Worm (Caenorhabditis elegans) whole organism, L2 larva: ENCODE data around the gene immp-2.

Experiments used
- C34F6.9 ChIP-seq: fragments of 150-350 bp; optimal IDR thresholded peaks from 2 replicates; lab custom pipeline; 2014; ENCODE audit warnings: missing biosample characterization, missing genetic modification characterization
- F13H6.1 ChIP-seq: sonication (generic microtip); optimal IDR thresholded peaks from 2 replicates; lab custom pipeline; 2016; ENCODE audit warnings: missing genetic modification characterization, missing compliant biosample characterization
- R02D3.7 ChIP-seq: fragments of 150-350 bp; optimal IDR thresholded peaks from 2 replicates; lab custom pipeline; 2014; ENCODE audit warnings: missing biosample characterization, missing genetic modification characterization
- Y55F3AM.14 ChIP-seq: fragments of 200-800 bp; sonication (Bioruptor generic); optimal IDR thresholded peaks from 2 replicates; lab custom pipeline; 2018; ENCODE audit warnings: mild to moderate bottlenecking, missing genetic modification characterization, missing compliant biosample characterization
- alr-1 ChIP-seq: fragments of 150-350 bp; optimal IDR thresholded peaks from 2 replicates; lab custom pipeline; 2014; ENCODE audit warnings: missing biosample characterization, missing genetic modification characterization
- aly-2 ChIP-seq: fragments of 150-350 bp; optimal IDR thresholded peaks from 2 replicates; lab custom pipeline; 2014; ENCODE audit warnings: missing biosample characterization, missing genetic modification characterization
- blmp-1 ChIP-seq: sonication (generic microtip); optimal IDR thresholded peaks from 2 replicates; lab custom pipeline; 2017; ENCODE audit warnings: missing genetic modification characterization, mild to moderate bottlenecking, missing compliant biosample characterization, antibody characterized with exemption, moderate library complexity; ENCODE audit not compliant: insufficient read depth
- ceh-16 ChIP-seq: fragments of 150-350 bp; optimal IDR thresholded peaks from 2 replicates; lab custom pipeline; 2014; ENCODE audit warnings: missing biosample characterization, missing genetic modification characterization
- ceh-82 ChIP-seq: fragments of 150-350 bp; optimal IDR thresholded peaks from 2 replicates; lab custom pipeline; 2014; ENCODE audit warnings: missing biosample characterization, missing genetic modification characterization
- crh-2 ChIP-seq: sonication (generic microtip); optimal IDR thresholded peaks from 2 replicates; lab custom pipeline; 2017; ENCODE audit warnings: missing biosample characterization, missing genetic modification characterization
- dmd-4 ChIP-seq: sonication (generic microtip); optimal IDR thresholded peaks from 2 replicates; lab custom pipeline; 2017; ENCODE audit warnings: missing biosample characterization, missing genetic modification characterization
- egl-27 ChIP-seq: sonication (generic microtip); optimal IDR thresholded peaks from 3 replicates; lab custom pipeline; 2017; ENCODE audit warnings: missing biosample characterization, missing genetic modification reagents, missing genetic modification characterization
- elt-1 ChIP-seq: fragments of 150-350 bp; optimal IDR thresholded peaks from 2 replicates; lab custom pipeline; 2014; ENCODE audit warnings: missing biosample characterization, missing genetic modification characterization
- fos-1 ChIP-seq: fragments of 150-350 bp; optimal IDR thresholded peaks from 2 replicates; lab custom pipeline; 2014; ENCODE audit warnings: missing biosample characterization, missing genetic modification characterization
- gmeb-1 ChIP-seq: fragments of 150-350 bp; optimal IDR thresholded peaks from 2 replicates; lab custom pipeline; 2014; ENCODE audit warnings: missing biosample characterization, missing genetic modification characterization
- lin-39 ChIP-seq: fragments of 150-350 bp; optimal IDR thresholded peaks from 2 replicates; lab custom pipeline; 2014; ENCODE audit warnings: missing biosample characterization, missing genetic modification reagents, missing genetic modification characterization
- lsy-2 ChIP-seq, 2 experiments: fragments of 150-350 bp in 1 of 2; sonication (generic microtip) in 1 of 2; optimal IDR thresholded peaks; 2 replicates each; lab custom pipeline; 2014 to 2017; ENCODE audit warnings: missing biosample characterization in 2 of 2, missing genetic modification characterization in 2 of 2
- mab-5 ChIP-seq: fragments of 150-350 bp; optimal IDR thresholded peaks from 2 replicates; lab custom pipeline; 2014; ENCODE audit warnings: missing biosample characterization, missing genetic modification characterization
- mbf-1 ChIP-seq: sonication (generic microtip); optimal IDR thresholded peaks from 2 replicates; lab custom pipeline; 2017; ENCODE audit warnings: missing biosample characterization, missing genetic modification characterization
- mdl-1 ChIP-seq, 2 experiments: fragments of 150-350 bp in 1 of 2; sonication (generic microtip) in 1 of 2; optimal IDR thresholded peaks; 2 replicates each; lab custom pipeline; 2017; ENCODE audit warnings: missing biosample characterization in 2 of 2, missing genetic modification characterization in 2 of 2
- nhr-10 ChIP-seq: sonication (generic microtip); optimal IDR thresholded peaks from 2 replicates; lab custom pipeline; 2017; ENCODE audit warnings: missing biosample characterization, missing genetic modification characterization
- nhr-12 ChIP-seq: fragments of 150-350 bp; optimal IDR thresholded peaks from 2 replicates; lab custom pipeline; 2014; ENCODE audit warnings: missing biosample characterization, missing genetic modification characterization
- nhr-129 ChIP-seq: fragments of 150-350 bp; optimal IDR thresholded peaks from 2 replicates; lab custom pipeline; 2014; ENCODE audit warnings: missing biosample characterization, missing genetic modification characterization
- nhr-21 ChIP-seq: fragments of 150-350 bp; optimal IDR thresholded peaks from 2 replicates; lab custom pipeline; 2014; ENCODE audit warnings: missing biosample characterization, missing genetic modification characterization
- nhr-23 ChIP-seq: fragments of 150-350 bp; optimal IDR thresholded peaks from 2 replicates; lab custom pipeline; 2014; ENCODE audit warnings: missing biosample characterization, missing genetic modification reagents, missing genetic modification characterization
- nhr-237 ChIP-seq: fragments of 150-350 bp; optimal IDR thresholded peaks from 2 replicates; lab custom pipeline; 2014; ENCODE audit warnings: missing biosample characterization, missing genetic modification characterization
- nhr-25 ChIP-seq: fragments of 150-350 bp; sonication (generic microtip); optimal IDR thresholded peaks from 3 replicates; lab custom pipeline; 2014; ENCODE audit warnings: missing biosample characterization, missing genetic modification characterization
- nhr-6 ChIP-seq: fragments of 150-350 bp; optimal IDR thresholded peaks from 2 replicates; lab custom pipeline; 2014; ENCODE audit warnings: missing biosample characterization, missing genetic modification characterization
- nhr-77 ChIP-seq: fragments of 150-350 bp; optimal IDR thresholded peaks from 2 replicates; lab custom pipeline; 2014; ENCODE audit warnings: missing biosample characterization, missing genetic modification characterization
- peb-1 ChIP-seq: fragments of 150-350 bp; optimal IDR thresholded peaks from 2 replicates; lab custom pipeline; 2014; ENCODE audit warnings: missing biosample characterization, missing genetic modification characterization
- skn-1 ChIP-seq: sonication (generic microtip); optimal IDR thresholded peaks from 2 replicates; lab custom pipeline; 2017; ENCODE audit warnings: missing biosample characterization, missing genetic modification characterization
- sma-3 ChIP-seq: sonication (generic microtip); optimal IDR thresholded peaks from 2 replicates; lab custom pipeline; 2016; ENCODE audit warnings: missing genetic modification reagents, missing genetic modification characterization, missing compliant biosample characterization
- sma-9 ChIP-seq, 2 experiments: fragments of 150-350 bp in 1 of 2; sonication (generic microtip) in 1 of 2; optimal IDR thresholded peaks; 2 replicates each; lab custom pipeline; 2014 to 2016; ENCODE audit warnings: missing genetic modification characterization in 2 of 2, mild to moderate bottlenecking in 1 of 2, missing biosample characterization in 1 of 2, missing compliant biosample characterization in 1 of 2, missing genetic modification reagents in 1 of 2, moderate library complexity in 1 of 2
- snpc-4 ChIP-seq: fragments of 150-350 bp; optimal IDR thresholded peaks from 2 replicates; lab custom pipeline; 2014; ENCODE audit warnings: missing biosample characterization, missing genetic modification characterization
- unc-39 ChIP-seq: fragments of 150-350 bp; optimal IDR thresholded peaks from 2 replicates; lab custom pipeline; 2014; ENCODE audit warnings: missing biosample characterization, missing genetic modification characterization
- unc-55 ChIP-seq: fragments of 150-350 bp; sonication (generic microtip); optimal IDR thresholded peaks from 3 replicates; lab custom pipeline; 2014; ENCODE audit warnings: missing biosample characterization, missing genetic modification reagents, missing genetic modification characterization
- unc-62 ChIP-seq: fragments of 150-350 bp; optimal IDR thresholded peaks from 2 replicates; lab custom pipeline; 2014; ENCODE audit warnings: missing biosample characterization, missing genetic modification reagents, missing genetic modification characterization
- ztf-1 ChIP-seq: fragments of 200-800 bp; sonication (Bioruptor generic); conservative IDR thresholded peaks from 2 replicates; pipeline ENCODE4 v1.3.6; 2022; ENCODE audit warnings: missing genetic modification characterization, missing compliant biosample characterization
- ztf-4 ChIP-seq: fragments of 150-350 bp; optimal IDR thresholded peaks from 2 replicates; lab custom pipeline; 2014; ENCODE audit warnings: missing biosample characterization, missing genetic modification characterization

The immp-2 gene

DNA sequence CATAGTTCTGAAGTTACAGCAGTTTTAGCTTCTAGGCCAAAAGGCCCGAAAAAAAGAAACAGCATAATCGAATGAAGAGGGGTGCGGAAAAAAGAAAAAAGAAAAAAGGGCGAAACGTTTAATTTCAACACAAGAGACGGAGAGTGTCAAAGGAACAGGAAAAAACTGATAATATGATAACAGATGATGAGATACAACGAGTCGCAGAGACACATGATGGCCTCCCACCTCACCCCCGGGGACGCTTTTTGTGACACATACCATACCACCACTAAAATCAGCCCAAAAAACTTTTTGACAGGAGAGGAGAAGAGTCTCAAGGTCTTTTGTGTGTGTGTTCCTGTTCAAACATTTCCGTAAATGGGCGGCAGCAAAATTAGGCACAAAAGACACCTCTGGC, 29.4 kb upstream of the immp-2 start:
- TF ChIP-seq lin-39 (tag; lab: Kevin White, UChicago), result no peak
- peak; percentile 52 for TF ChIP-seq crh-2 (tag; lab: Kevin White, UChicago)
- TF ChIP-seq sma-9 (GFP tag; optimal IDR thresholded peaks at IDR 0.05; lab: Kevin White, UChicago), result peak; percentile 3
- TF ChIP-seq sma-9 (tag; optimal IDR thresholded peaks at IDR 0.05; lab: Kevin White, UChicago), result no peak
- no peak for TF ChIP-seq R02D3.7 (tag; lab: Kevin White, UChicago)
- TF ChIP-seq F13H6.1 (tag; lab: Kevin White, UChicago), result no peak
- peak; percentile 5 for TF ChIP-seq C34F6.9 (tag; lab: Kevin White, UChicago)
- no peak for TF ChIP-seq mdl-1 (tag; optimal IDR thresholded peaks at IDR 0.05; lab: Kevin White, UChicago)
- peak; percentile 20 for TF ChIP-seq gmeb-1
- TF ChIP-seq ztf-4 (tag; lab: Kevin White, UChicago), result no peak
- TF ChIP-seq mbf-1 (tag; lab: Kevin White, UChicago), result no peak
- TF ChIP-seq nhr-6 (tag; lab: Kevin White, UChicago), result no peak
- TF ChIP-seq fos-1 (tag; lab: Kevin White, UChicago), result peak; percentile 92
- no peak for TF ChIP-seq ceh-82
- no peak for TF ChIP-seq unc-55 (GFP tag; lab: Kevin White, UChicago)
- no peak for TF ChIP-seq Y55F3AM.14 (GFP tag; lab: Kevin White, UChicago)
- TF ChIP-seq sma-3 (GFP tag; lab: Kevin White, UChicago), result no peak
- TF ChIP-seq unc-62, result no peak
- TF ChIP-seq nhr-12 (tag; lab: Kevin White, UChicago), result no peak
- peak; percentile 19 for TF ChIP-seq nhr-25 (tag; lab: Kevin White, UChicago)
- TF ChIP-seq mab-5, result no peak
- no peak for TF ChIP-seq nhr-21 (tag; lab: Kevin White, UChicago)
- TF ChIP-seq dmd-4 (tag; lab: Kevin White, UChicago), result no peak
- TF ChIP-seq skn-1, result no peak

DNA sequence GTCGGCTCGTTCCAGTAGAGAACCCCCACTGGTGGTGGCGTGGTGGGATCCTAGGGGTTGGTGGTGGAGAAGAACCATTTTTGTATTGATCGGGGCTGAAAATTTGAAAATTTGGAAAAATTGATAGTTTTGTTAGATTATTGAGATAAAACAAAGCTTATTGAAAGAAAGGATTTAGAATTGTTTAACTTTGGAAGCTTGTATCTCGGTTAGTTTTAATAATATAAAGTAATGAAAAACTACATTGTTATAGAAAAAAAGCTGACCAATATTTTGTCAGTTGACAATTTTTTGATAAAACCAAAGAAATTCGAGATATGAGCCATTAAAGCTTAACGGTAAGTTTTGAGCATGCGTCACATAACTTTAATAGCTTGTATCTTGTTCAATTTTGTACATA, 24.3 kb upstream of the immp-2 start, which contains the start of gene abhd-14:
Gene abhd-14 (minus strand): TSS at position 101 of the 400 bp plus-strand sequence.
- no peak for TF ChIP-seq mab-5

DNA sequence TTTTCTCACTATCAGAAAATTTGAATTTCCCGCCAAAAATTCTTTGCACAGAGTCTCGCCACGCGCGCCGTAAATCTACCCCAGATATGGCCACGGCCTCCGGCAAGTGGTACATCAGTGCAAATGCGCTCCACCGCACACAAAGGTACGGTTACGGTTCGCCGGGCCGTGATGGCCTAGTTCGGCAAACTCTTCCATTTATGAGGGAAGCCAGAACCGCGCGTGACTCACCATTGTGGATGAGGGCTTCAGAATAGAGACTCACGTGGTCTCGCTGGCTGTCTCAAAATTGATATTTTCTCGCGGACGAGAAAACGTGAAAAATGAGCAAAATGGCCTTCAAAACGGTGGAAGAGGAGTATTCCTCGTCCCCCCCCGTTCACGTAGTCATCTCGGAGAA, 14.1 kb upstream of the immp-2 start:
- no peak for TF ChIP-seq F13H6.1 (tag; lab: Kevin White, UChicago)
- no peak for TF ChIP-seq egl-27 (tag; lab: Kevin White, UChicago)
- TF ChIP-seq sma-3 (GFP tag; lab: Kevin White, UChicago), result no peak
- no peak for TF ChIP-seq gmeb-1
- no peak for TF ChIP-seq unc-55 (GFP tag; lab: Kevin White, UChicago)
- TF ChIP-seq unc-39 (tag; lab: Kevin White, UChicago), result no peak
- TF ChIP-seq nhr-77, result no peak
- no peak for TF ChIP-seq nhr-23 (tag; lab: Kevin White, UChicago)
- TF ChIP-seq aly-2, result no peak
- no peak for TF ChIP-seq nhr-10 (tag; lab: Kevin White, UChicago)
- TF ChIP-seq lsy-2 (tag; optimal IDR thresholded peaks at IDR 0.05; lab: Kevin White, UChicago), result no peak
- no peak for TF ChIP-seq sma-9 (GFP tag; optimal IDR thresholded peaks at IDR 0.05; lab: Kevin White, UChicago)
- TF ChIP-seq sma-9 (tag; optimal IDR thresholded peaks at IDR 0.05; lab: Kevin White, UChicago), result no peak
- no peak for TF ChIP-seq mab-5
- TF ChIP-seq ztf-4 (tag; lab: Kevin White, UChicago), result no peak
- no peak for TF ChIP-seq elt-1
- no peak for TF ChIP-seq ceh-82
- TF ChIP-seq blmp-1 (tag; lab: Kevin White, UChicago), result no peak
- TF ChIP-seq ceh-16, result no peak
- no peak for TF ChIP-seq alr-1
- TF ChIP-seq nhr-21 (tag; lab: Kevin White, UChicago), result no peak

DNA sequence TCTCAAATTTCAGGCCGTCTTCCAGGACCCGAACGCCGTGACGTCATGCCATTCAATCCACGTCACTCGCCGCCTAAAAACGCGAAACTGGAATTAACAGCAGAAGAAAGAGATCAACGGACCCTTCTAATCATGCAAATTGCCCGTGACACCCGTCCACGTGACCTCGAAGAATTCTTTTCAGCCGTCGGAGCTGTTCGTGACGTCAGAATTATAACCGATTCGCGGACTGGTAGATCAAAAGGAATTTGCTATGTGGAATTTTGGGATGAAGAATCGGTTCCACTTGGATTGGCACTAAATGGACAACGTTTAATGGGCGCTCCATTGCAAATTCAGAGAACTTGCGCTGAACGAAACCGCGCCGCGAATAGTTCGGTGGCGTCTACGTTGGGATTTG, 9.8 kb upstream of the immp-2 start:
- TF ChIP-seq ceh-16 (no peak), snpc-4 (tag; lab: Kevin White, UChicago) (no peak), ceh-82 (no peak), ztf-1 (GFP tag; lab: Robert Waterston, UW) (no peak), F13H6.1 (tag; lab: Kevin White, UChicago) (no peak), Y55F3AM.14 (GFP tag; lab: Kevin White, UChicago) (no peak), nhr-237 (tag; lab: Kevin White, UChicago) (no peak), nhr-129 (tag; lab: Kevin White, UChicago) (no peak), peb-1 (no peak), lsy-2 (tag; optimal IDR thresholded peaks at IDR 0.05; lab: Kevin White, UChicago) (no peak), mab-5 (no peak)
